Worm (Caenorhabditis elegans): ENCODE data around the gene srx-43.

ce11 chrV:16061993-16062392, 44.2 kb downstream of the srx-43 start, which contains the start of gene fbxa-100:
- no peak for TF ChIP-seq pqm-1 (tag; optimal IDR thresholded peaks at IDR 0.05)
- TF ChIP-seq pax-1 (tag; optimal IDR thresholded peaks at IDR 0.05) = no peak
